Worm (Caenorhabditis elegans) whole organism, mixed stage, embryonic: ENCODE data around the gene pals-31.

Experiments used
- blmp-1 ChIP-seq: fragments of 150-350 bp; optimal IDR thresholded peaks from 2 replicates; lab custom pipeline; 2014; ENCODE audit warnings: missing biosample characterization, missing genetic modification characterization
- lin-13 ChIP-seq: fragments of 150-350 bp; optimal IDR thresholded peaks from 2 replicates; lab custom pipeline; 2014; ENCODE audit warnings: missing biosample characterization, missing genetic modification characterization
- mep-1 ChIP-seq: fragments of 150-350 bp; optimal IDR thresholded peaks from 2 replicates; lab custom pipeline; 2017; ENCODE audit warnings: missing biosample characterization, missing genetic modification reagents, missing genetic modification characterization, inconsistent platforms
- nhr-28 ChIP-seq: fragments of 150-350 bp; optimal IDR thresholded peaks from 2 replicates; lab custom pipeline; 2014; ENCODE audit warnings: missing biosample characterization, missing genetic modification characterization

DNA sequence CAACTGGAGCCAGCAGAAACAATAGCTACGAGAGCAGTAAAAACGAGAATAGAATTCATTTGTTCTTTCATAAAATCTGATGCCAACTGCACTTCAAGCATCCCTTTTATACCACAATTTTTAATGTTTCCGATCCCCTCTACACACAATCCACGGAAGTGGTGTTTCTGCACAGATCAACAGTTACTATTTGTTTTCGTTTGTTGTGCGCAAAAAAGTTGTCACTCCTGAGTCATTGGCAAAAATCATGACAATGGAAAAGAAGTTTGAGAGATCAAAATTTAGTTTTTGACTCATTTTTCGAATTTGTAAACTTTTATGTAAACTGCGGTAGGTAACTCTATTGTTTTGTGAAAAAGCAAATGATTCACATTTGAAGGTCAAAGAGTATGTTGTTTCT is 32.3 kb upstream of the pals-31 start, which contains the start of gene srlf-37:
- TF ChIP-seq mep-1 (tag; lab: Kevin White, UChicago) (no peak), lin-13 (tag; lab: Kevin White, UChicago) (no peak), nhr-28 (no peak), blmp-1 (tag; lab: Kevin White, UChicago) (no peak)
